Worm (Caenorhabditis elegans) whole organism, L3 larva: ENCODE data around the gene pgph-3.

Source experiments
- aly-2 ChIP-seq: fragments of 150-350 bp; optimal IDR thresholded peaks from 2 replicates; lab custom pipeline; 2014; ENCODE audit warnings: missing biosample characterization, missing genetic modification characterization
- ama-1 ChIP-seq: fragments of 150-350 bp; optimal IDR thresholded peaks from 2 replicates; lab custom pipeline; 2018
- ceh-16 ChIP-seq: sonication (generic microtip); optimal IDR thresholded peaks from 2 replicates; lab custom pipeline; 2017; ENCODE audit warnings: missing biosample characterization, missing genetic modification characterization
- ceh-28 ChIP-seq: fragments of 150-350 bp; optimal IDR thresholded peaks from 2 replicates; lab custom pipeline; 2014; ENCODE audit warnings: missing biosample characterization, missing genetic modification reagents, missing genetic modification characterization
- ceh-82 ChIP-seq: fragments of 150-350 bp; optimal IDR thresholded peaks from 2 replicates; lab custom pipeline; 2014; ENCODE audit warnings: missing biosample characterization, missing genetic modification characterization
- daf-12 ChIP-seq: fragments of 150-350 bp; optimal IDR thresholded peaks from 2 replicates; lab custom pipeline; 2014; ENCODE audit warnings: missing biosample characterization, missing genetic modification reagents, missing genetic modification characterization
- egl-27 ChIP-seq: sonication (generic microtip); optimal IDR thresholded peaks from 4 replicates; lab custom pipeline; 2017; ENCODE audit warnings: missing biosample characterization, missing genetic modification reagents, missing genetic modification characterization
- egl-5 ChIP-seq: fragments of 150-350 bp; optimal IDR thresholded peaks from 2 replicates; lab custom pipeline; 2017; ENCODE audit warnings: missing biosample characterization, missing genetic modification reagents, missing genetic modification characterization, inconsistent platforms
- elt-1 ChIP-seq: fragments of 150-350 bp; optimal IDR thresholded peaks from 2 replicates; lab custom pipeline; 2014; ENCODE audit warnings: missing biosample characterization, missing genetic modification characterization
- elt-2 ChIP-seq: sonication (generic microtip); optimal IDR thresholded peaks from 2 replicates; lab custom pipeline; 2016; ENCODE audit warnings: missing genetic modification reagents, mild to moderate bottlenecking, missing genetic modification characterization, missing compliant biosample characterization
- elt-3 ChIP-seq, 3 experiments: fragments of 150-350 bp in 1 of 3; sonication (generic microtip) in 2 of 3; optimal IDR thresholded peaks; 2 replicates in 2 of 3; 4 replicates in 1 of 3; lab custom pipeline; 2014 to 2017; ENCODE audit warnings: missing biosample characterization in 3 of 3, missing genetic modification characterization in 3 of 3
- eor-1 ChIP-seq, 2 experiments: fragments of 150-350 bp; optimal IDR thresholded peaks; 2 replicates each; lab custom pipeline; 2014 to 2018; ENCODE audit warnings: missing biosample characterization in 2 of 2, missing genetic modification characterization in 2 of 2
- fkh-10 ChIP-seq: sonication (generic microtip); optimal IDR thresholded peaks from 2 replicates; lab custom pipeline; 2017; ENCODE audit warnings: missing biosample characterization, missing genetic modification reagents, missing genetic modification characterization
- fkh-2 ChIP-seq: fragments of 150-350 bp; optimal IDR thresholded peaks from 2 replicates; lab custom pipeline; 2014; ENCODE audit warnings: missing biosample characterization, missing genetic modification reagents, missing genetic modification characterization
- fos-1 ChIP-seq: fragments of 150-350 bp; optimal IDR thresholded peaks from 2 replicates; lab custom pipeline; 2014; ENCODE audit warnings: missing biosample characterization, missing genetic modification characterization
- hmg-11 ChIP-seq: sonication (generic microtip); optimal IDR thresholded peaks from 2 replicates; lab custom pipeline; 2016; ENCODE audit warnings: missing genetic modification characterization, missing compliant biosample characterization
- jun-1 ChIP-seq: fragments of 150-350 bp; optimal IDR thresholded peaks from 2 replicates; lab custom pipeline; 2014; ENCODE audit warnings: missing biosample characterization, missing genetic modification reagents, missing genetic modification characterization
- lin-39 ChIP-seq: fragments of 150-350 bp; optimal IDR thresholded peaks from 2 replicates; lab custom pipeline; 2018; ENCODE audit warnings: missing biosample characterization, missing genetic modification reagents, missing genetic modification characterization
- lsy-12 ChIP-seq: sonication (generic microtip); optimal IDR thresholded peaks from 2 replicates; lab custom pipeline; 2016; ENCODE audit warnings: mild to moderate bottlenecking, missing genetic modification characterization, missing compliant biosample characterization
- mdl-1 ChIP-seq: fragments of 150-350 bp; optimal IDR thresholded peaks from 2 replicates; lab custom pipeline; 2014; ENCODE audit warnings: missing biosample characterization, missing genetic modification characterization
- mml-1 ChIP-seq: fragments of 150-350 bp; sonication (generic microtip); optimal IDR thresholded peaks from 3 replicates; lab custom pipeline; 2014; ENCODE audit warnings: missing biosample characterization, missing genetic modification characterization
- nfya-1 ChIP-seq: sonication (generic microtip); optimal IDR thresholded peaks from 2 replicates; lab custom pipeline; 2017; ENCODE audit warnings: missing genetic modification characterization, mild to moderate bottlenecking, missing compliant biosample characterization, antibody characterized with exemption, moderate library complexity; ENCODE audit not compliant: insufficient read depth
- nhr-11 ChIP-seq: fragments of 150-350 bp; optimal IDR thresholded peaks from 2 replicates; lab custom pipeline; 2014; ENCODE audit warnings: missing biosample characterization, missing genetic modification characterization
- nhr-12 ChIP-seq: fragments of 150-350 bp; optimal IDR thresholded peaks from 2 replicates; lab custom pipeline; 2014; ENCODE audit warnings: missing biosample characterization, missing genetic modification characterization
- nhr-23 ChIP-seq: fragments of 150-350 bp; optimal IDR thresholded peaks from 2 replicates; lab custom pipeline; 2014; ENCODE audit warnings: missing biosample characterization, missing genetic modification reagents, missing genetic modification characterization
- nhr-237 ChIP-seq: fragments of 150-350 bp; optimal IDR thresholded peaks from 2 replicates; lab custom pipeline; 2014; ENCODE audit warnings: missing biosample characterization, missing genetic modification characterization
- nhr-25 ChIP-seq: sonication (generic microtip); optimal IDR thresholded peaks from 2 replicates; lab custom pipeline; 2017; ENCODE audit warnings: missing biosample characterization, missing genetic modification characterization
- nhr-28 ChIP-seq: fragments of 150-350 bp; optimal IDR thresholded peaks from 2 replicates; lab custom pipeline; 2014; ENCODE audit warnings: missing biosample characterization, missing genetic modification characterization
- nhr-43 ChIP-seq: sonication (generic microtip); optimal IDR thresholded peaks from 2 replicates; lab custom pipeline; 2016; ENCODE audit warnings: mild to moderate bottlenecking, missing genetic modification characterization, missing compliant biosample characterization; ENCODE audit not compliant: poor library complexity, severe bottlenecking
- nhr-67 ChIP-seq: fragments of 150-350 bp; optimal IDR thresholded peaks from 2 replicates; lab custom pipeline; 2014; ENCODE audit warnings: missing biosample characterization, missing genetic modification characterization
- nhr-76 ChIP-seq: fragments of 150-350 bp; sonication (generic microtip); optimal IDR thresholded peaks from 5 replicates; lab custom pipeline; 2014; ENCODE audit warnings: missing biosample characterization, missing genetic modification characterization
- nhr-77 ChIP-seq: fragments of 150-350 bp; optimal IDR thresholded peaks from 2 replicates; lab custom pipeline; 2014; ENCODE audit warnings: missing biosample characterization, missing genetic modification characterization
- pha-4 ChIP-seq: fragments of 150-350 bp; optimal IDR thresholded peaks from 2 replicates; lab custom pipeline; 2014; ENCODE audit warnings: missing biosample characterization, missing genetic modification reagents, missing genetic modification characterization
- pqm-1 ChIP-seq: fragments of 150-350 bp; optimal IDR thresholded peaks from 2 replicates; lab custom pipeline; 2017; ENCODE audit warnings: missing biosample characterization, missing genetic modification characterization, inconsistent platforms
- sea-2 ChIP-seq: fragments of 150-350 bp; sonication (generic microtip); optimal IDR thresholded peaks from 4 replicates; lab custom pipeline; 2014; ENCODE audit warnings: missing biosample characterization, missing genetic modification reagents, missing genetic modification characterization
- skn-1 ChIP-seq: fragments of 150-350 bp; optimal IDR thresholded peaks from 2 replicates; lab custom pipeline; 2014; ENCODE audit warnings: missing biosample characterization, missing genetic modification characterization
- snpc-4 ChIP-seq: fragments of 150-350 bp; optimal IDR thresholded peaks from 2 replicates; lab custom pipeline; 2014; ENCODE audit warnings: missing biosample characterization, missing genetic modification characterization
- tbx-2 ChIP-seq: sonication (generic microtip); optimal IDR thresholded peaks from 2 replicates; lab custom pipeline; 2016; ENCODE audit warnings: mild to moderate bottlenecking, missing genetic modification characterization, missing compliant biosample characterization
- zag-1 ChIP-seq: fragments of 150-350 bp; optimal IDR thresholded peaks from 2 replicates; lab custom pipeline; 2014; ENCODE audit warnings: missing biosample characterization, missing genetic modification characterization
- ztf-11 ChIP-seq: fragments of 150-350 bp; optimal IDR thresholded peaks from 2 replicates; lab custom pipeline; 2014; ENCODE audit warnings: missing biosample characterization, missing genetic modification characterization
- ztf-4 ChIP-seq: fragments of 150-350 bp; optimal IDR thresholded peaks from 2 replicates; lab custom pipeline; 2014; ENCODE audit warnings: missing biosample characterization, missing genetic modification characterization

Gene pgph-3

DNA sequence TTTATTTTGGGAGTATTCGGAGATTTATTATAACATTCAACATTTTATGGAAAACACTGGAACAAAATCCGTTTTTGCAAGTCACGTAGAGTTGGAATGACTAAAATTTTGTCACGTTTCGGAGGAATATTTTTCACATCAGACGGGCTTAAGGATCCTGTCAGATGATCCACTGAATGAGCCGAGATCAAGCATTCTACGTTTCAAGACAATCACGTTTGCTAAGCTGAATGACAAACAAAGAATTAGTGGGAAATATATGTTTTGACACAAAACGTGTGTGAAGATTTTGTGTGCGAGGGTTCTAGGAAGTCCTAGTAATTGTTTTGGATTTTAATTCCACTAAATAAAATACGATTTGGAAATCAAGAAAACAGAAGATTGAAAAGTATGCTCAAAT, 24.2 kb downstream of the pgph-3 start:
- no peak for TF ChIP-seq fkh-2 (tag; lab: Kevin White, UChicago)
- no peak for TF ChIP-seq snpc-4
- TF ChIP-seq mml-1 (tag; lab: Kevin White, UChicago): no peak
- no peak for TF ChIP-seq ztf-4 (tag; lab: Kevin White, UChicago)
- TF ChIP-seq lsy-12 (tag; lab: Kevin White, UChicago): no peak
- TF ChIP-seq elt-1 (tag; lab: Kevin White, UChicago): no peak
- no peak for TF ChIP-seq skn-1
- TF ChIP-seq ama-1 (lab: Kevin White, UChicago): no peak

DNA sequence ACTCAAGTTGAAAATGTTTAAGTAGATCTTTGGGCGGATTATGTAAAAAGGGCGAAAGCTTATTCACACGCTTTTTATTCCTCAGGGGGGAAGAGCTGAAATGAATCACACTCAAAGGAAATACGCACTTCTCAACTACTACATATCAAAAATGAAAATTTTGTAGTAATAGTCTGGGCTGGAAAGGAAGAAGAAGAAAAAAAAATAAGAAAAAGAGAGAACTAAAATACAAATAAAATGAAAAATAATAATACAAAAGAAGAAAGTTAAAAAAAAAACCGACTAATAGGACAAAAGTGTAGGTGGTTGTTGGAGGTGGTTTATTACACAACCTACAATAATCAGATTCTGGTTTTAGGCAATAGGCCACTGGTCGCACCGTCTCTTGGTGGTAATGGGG, 27.6 kb downstream of the pgph-3 start, which contains the start of gene K09H11.6:
Gene K09H11.6 (minus strand): TSS at position 101 of the 400 bp plus-strand sequence.
- TF ChIP-seq nhr-23 (tag; lab: Kevin White, UChicago): no peak
- TF ChIP-seq nfya-1 (tag; lab: Kevin White, UChicago): peak; percentile 4
- TF ChIP-seq elt-3 (tag; optimal IDR thresholded peaks at IDR 0.05; lab: Kevin White, UChicago): no peak

DNA sequence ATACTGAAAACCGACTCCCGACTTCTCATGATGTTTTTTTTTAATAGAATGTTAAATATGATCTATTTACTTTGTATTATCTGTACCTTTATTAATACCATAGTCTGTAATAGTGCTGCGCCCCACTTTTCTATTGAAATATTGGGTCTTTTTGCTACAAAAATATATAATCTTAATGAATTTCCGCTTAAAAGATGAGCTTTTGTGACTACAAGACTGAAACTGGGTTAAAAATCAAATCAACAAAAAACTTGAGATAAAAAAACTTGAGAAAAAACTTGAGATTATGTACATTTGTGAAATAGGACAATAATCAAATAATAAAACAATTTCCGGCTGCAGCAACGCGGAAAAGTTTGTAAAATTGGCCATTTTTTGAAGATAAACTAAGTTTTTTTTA, 32.9 kb downstream of the pgph-3 start, which contains the start of gene K09H11.15:
Gene K09H11.15 (minus strand): TSS at position 101 of the 400 bp plus-strand sequence.
- TF ChIP-seq elt-2 (tag; lab: Kevin White, UChicago) (no peak), nhr-12 (no peak), nhr-76 (tag; lab: Kevin White, UChicago) (no peak), nhr-237 (tag; lab: Kevin White, UChicago) (no peak), ceh-82 (tag; lab: Kevin White, UChicago) (no peak), daf-12 (tag; lab: Kevin White, UChicago) (no peak), eor-1 (tag; optimal IDR thresholded peaks at IDR 0.05; lab: Kevin White, UChicago) (no peak), ztf-11 (tag; lab: Kevin White, UChicago) (no peak), egl-27 (tag; lab: Kevin White, UChicago) (no peak), zag-1 (tag; lab: Kevin White, UChicago) (no peak), pha-4 (tag; lab: Kevin White, UChicago) (no peak), snpc-4 (no peak), mdl-1 (tag; lab: Kevin White, UChicago) (no peak), nhr-23 (tag; lab: Kevin White, UChicago) (no peak), elt-1 (tag; lab: Kevin White, UChicago) (no peak), fkh-2 (tag; lab: Kevin White, UChicago) (no peak), ceh-28 (tag; lab: Kevin White, UChicago) (no peak), sea-2 (GFP tag; lab: Kevin White, UChicago) (no peak), nhr-25 (no peak), nhr-77 (no peak)

DNA sequence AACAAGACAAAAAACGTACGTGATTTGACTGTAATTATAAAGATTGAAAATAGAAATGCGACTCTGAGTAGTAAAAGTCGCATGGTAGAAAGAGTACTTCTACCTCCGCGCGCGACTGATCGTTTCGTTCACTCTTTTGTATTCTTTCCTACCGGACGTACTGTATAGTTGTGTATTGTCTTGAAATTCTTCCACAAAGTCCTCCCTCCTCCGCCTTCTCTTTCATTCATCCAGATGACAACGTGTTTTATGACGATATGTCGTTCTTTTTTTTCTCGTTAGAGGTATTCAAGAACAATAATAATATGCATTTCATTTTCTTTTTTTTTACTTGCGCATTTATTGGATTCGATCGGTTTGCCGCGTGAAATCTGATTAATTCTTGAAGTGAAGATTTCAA, 37.2 kb downstream of the pgph-3 start, which contains the start of gene K09H11.4:
Gene K09H11.4 (minus strand): TSS at position 101 of the 400 bp plus-strand sequence.
- no peak for TF ChIP-seq nhr-11 (tag; lab: Kevin White, UChicago)
- no peak for TF ChIP-seq nhr-28 (tag; lab: Kevin White, UChicago)
- no peak for TF ChIP-seq elt-3 (tag; optimal IDR thresholded peaks at IDR 0.05; lab: Kevin White, UChicago)
- no peak for TF ChIP-seq nhr-12
- no peak for TF ChIP-seq fkh-2 (tag; lab: Kevin White, UChicago)
- TF ChIP-seq ceh-28 (tag; lab: Kevin White, UChicago): no peak
- no peak for TF ChIP-seq sea-2 (GFP tag; lab: Kevin White, UChicago)
- no peak for TF ChIP-seq tbx-2 (tag; lab: Kevin White, UChicago)
- no peak for TF ChIP-seq fkh-10 (GFP tag; lab: Kevin White, UChicago)
- TF ChIP-seq lsy-12 (tag; lab: Kevin White, UChicago): no peak
- no peak for TF ChIP-seq nhr-25
- TF ChIP-seq nhr-67 (tag; lab: Kevin White, UChicago): no peak
- no peak for TF ChIP-seq fos-1 (tag; lab: Kevin White, UChicago)
- TF ChIP-seq ceh-16 (tag; lab: Kevin White, UChicago): no peak
- TF ChIP-seq hmg-11 (tag; lab: Kevin White, UChicago): no peak

DNA sequence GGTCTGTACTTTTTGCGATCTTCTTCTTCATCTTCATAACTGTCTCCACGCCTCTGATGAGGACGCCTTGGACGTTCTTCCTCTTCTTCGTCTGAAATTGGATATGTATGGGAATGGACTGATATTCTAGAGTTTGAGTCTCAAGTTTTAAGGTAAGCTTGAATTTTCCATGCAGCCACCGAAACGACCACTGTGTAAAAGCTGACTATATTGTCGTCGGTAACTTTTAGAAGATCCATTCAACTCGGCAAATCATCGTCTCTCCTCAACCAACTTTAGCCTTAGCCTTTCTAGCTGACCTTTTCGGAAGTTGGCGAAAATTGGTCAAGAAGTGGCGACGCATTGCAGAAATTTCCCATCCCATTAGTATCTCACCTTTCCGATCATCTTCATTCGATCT, 39.3 kb downstream of the pgph-3 start:
- TF ChIP-seq snpc-4: no peak
- TF ChIP-seq daf-12 (tag; lab: Kevin White, UChicago): no peak
- no peak for TF ChIP-seq eor-1 (tag; optimal IDR thresholded peaks at IDR 0.05; lab: Kevin White, UChicago)
- no peak for TF ChIP-seq jun-1 (tag; lab: Kevin White, UChicago)
- no peak for TF ChIP-seq ceh-82 (tag; lab: Kevin White, UChicago)
- TF ChIP-seq zag-1 (tag; lab: Kevin White, UChicago): no peak
- TF ChIP-seq elt-2 (tag; lab: Kevin White, UChicago): no peak
- no peak for TF ChIP-seq nhr-43 (tag; lab: Kevin White, UChicago)
- no peak for TF ChIP-seq nhr-76 (tag; lab: Kevin White, UChicago)
- TF ChIP-seq ceh-16 (tag; lab: Kevin White, UChicago): no peak
- no peak for TF ChIP-seq nhr-12
- TF ChIP-seq aly-2 (tag; lab: Kevin White, UChicago): no peak
- TF ChIP-seq ztf-11 (tag; lab: Kevin White, UChicago): no peak
- no peak for TF ChIP-seq egl-27 (tag; lab: Kevin White, UChicago)
- TF ChIP-seq nhr-28 (tag; lab: Kevin White, UChicago): no peak
- TF ChIP-seq lin-39 (tag; lab: Kevin White, UChicago): no peak
- no peak for TF ChIP-seq egl-5 (tag; lab: Kevin White, UChicago)
- TF ChIP-seq nhr-25: no peak
- TF ChIP-seq pqm-1 (tag; lab: Kevin White, UChicago): no peak
- no peak for TF ChIP-seq ztf-4 (tag; lab: Kevin White, UChicago)
